Fruit fly (Drosophila melanogaster): ENCODE data around the gene CG3857.

The CG3857 gene

dm6 chrX:1943337-1944244, 3.8 kb upstream of the CG3857 start (continued):
- TF ChIP-seq CG10979 (tag; optimal IDR thresholded peaks at IDR 0.05) = peak; percentile 88
- peak; percentile 66 for TF ChIP-seq CG1602 (GFP tag; optimal IDR thresholded peaks at IDR 0.05)
- TF ChIP-seq sisA (GFP tag; IDR thresholded peaks at IDR 0.05) = peak; percentile 71
- TF ChIP-seq lov (optimal IDR thresholded peaks at IDR 0.05) = no peak
- TF ChIP-seq lov (GFP tag; IDR thresholded peaks at IDR 0.05) = 0 out of 3 replicates have a peak, but pooled peaks have one; percentile 21
- TF ChIP-seq ind (GFP tag; optimal IDR thresholded peaks at IDR 0.05) = peak; percentile 65
- TF ChIP-seq nmo (GFP tag; optimal IDR thresholded peaks at IDR 0.05) = peak; percentile 90
- no peak for TF ChIP-seq luna (GFP tag; optimal IDR thresholded peaks at IDR 0.05)
- TF ChIP-seq CG17829 (tag; optimal IDR thresholded peaks at IDR 0.05) = peak; percentile 66
- no peak for TF ChIP-seq CG9797 (GFP tag; optimal IDR thresholded peaks at IDR 0.05)
- peak; percentile 20 for TF ChIP-seq Ets97D (GFP tag; optimal IDR thresholded peaks at IDR 0.05)
- no peak for TF ChIP-seq ac (GFP tag; optimal IDR thresholded peaks at IDR 0.05)
- peak; percentile 62 to 64 for TF ChIP-seq chif (GFP tag; optimal IDR thresholded peaks at IDR 0.05)
- peak; percentile 56 for TF ChIP-seq CG12236 (GFP tag; optimal IDR thresholded peaks at IDR 0.05)
- TF ChIP-seq CG17568 (GFP tag; optimal IDR thresholded peaks at IDR 0.05) = peak; percentile 41
- TF ChIP-seq CG12744 (GFP tag; optimal IDR thresholded peaks at IDR 0.05) = peak; percentile 43
- peak; percentile 47 for TF ChIP-seq CG15514 (GFP tag; optimal IDR thresholded peaks at IDR 0.05)
- TF ChIP-seq slou (GFP tag; optimal IDR thresholded peaks at IDR 0.05) = peak; percentile 24
- no peak for TF ChIP-seq ap (GFP tag; IDR thresholded peaks at IDR 0.05)
- no peak; the same call in 1 of the 2 replicates for TF ChIP-seq CG10366 (GFP tag; IDR thresholded peaks at IDR 0.05)
- peak; percentile 76 for TF ChIP-seq pb (GFP tag; optimal IDR thresholded peaks at IDR 0.05)
- TF ChIP-seq Nf-YB (GFP tag; optimal IDR thresholded peaks at IDR 0.05) = peak; percentile 71
- peak; percentile 32 for TF ChIP-seq CG8281 (tag; optimal IDR thresholded peaks at IDR 0.05)
- TF ChIP-seq fru (optimal IDR thresholded peaks at IDR 0.05) = no peak
- TF ChIP-seq dmrt99B (tag; optimal IDR thresholded peaks at IDR 0.05) = peak; percentile 83
- TF ChIP-seq TFAM (GFP tag; optimal IDR thresholded peaks at IDR 0.05) = peak; percentile 12
- TF ChIP-seq Chrac-16 (GFP tag; optimal IDR thresholded peaks at IDR 0.05) = peak; percentile 6
- TF ChIP-seq CG43689 (GFP tag; IDR thresholded peaks at IDR 0.05) = no peak
- TF ChIP-seq fd64A (GFP tag; optimal IDR thresholded peaks at IDR 0.05) = peak; percentile 48
- TF ChIP-seq CG6272 (GFP tag; IDR thresholded peaks at IDR 0.05) = no peak
- TF ChIP-seq h (optimal IDR thresholded peaks at IDR 0.05) = no peak
- peak; percentile 46 for TF ChIP-seq D19B (GFP tag; optimal IDR thresholded peaks at IDR 0.05)
- TF ChIP-seq CG4404 (GFP tag; IDR thresholded peaks at IDR 0.05) = no peak
- no peak for TF ChIP-seq D (optimal IDR thresholded peaks at IDR 0.05)
- peak; percentile 87 for TF ChIP-seq D (GFP tag; optimal IDR thresholded peaks at IDR 0.05)
- no peak for TF ChIP-seq Ravus (GFP tag; IDR thresholded peaks at IDR 0.05)
- peak; percentile 71 for TF ChIP-seq Usf (GFP tag; optimal IDR thresholded peaks at IDR 0.05)
- TF ChIP-seq tx (GFP tag; optimal IDR thresholded peaks at IDR 0.05) = peak; percentile 42
- TF ChIP-seq grau (tag; optimal IDR thresholded peaks at IDR 0.05) = peak; percentile 82
- TF ChIP-seq chinmo (GFP tag; IDR thresholded peaks at IDR 0.05; ENCODE audit: partially characterized antibody) = 0 out of 4 replicates have a peak, but pooled peaks have one; percentile 31
- peak; percentile 24 for TF ChIP-seq CG6765 (GFP tag; optimal IDR thresholded peaks at IDR 0.05)
- TF ChIP-seq Oli (tag; optimal IDR thresholded peaks at IDR 0.05) = peak; percentile 85
- TF ChIP-seq CG32532 (GFP tag; IDR thresholded peaks at IDR 0.05) = no peak
- TF ChIP-seq CG6175 (GFP tag; IDR thresholded peaks at IDR 0.05) = no peak
- peak; percentile 27; the same call in 1 of the 2 replicates for TF ChIP-seq Gsc (GFP tag; IDR thresholded peaks at IDR 0.05)
- peak; percentile 40; the same call in 1 of the 2 replicates for TF ChIP-seq CG17328 (GFP tag; IDR thresholded peaks at IDR 0.05)
- TF ChIP-seq Abd-B (GFP tag; optimal IDR thresholded peaks at IDR 0.05) = peak; percentile 76
- TF ChIP-seq CG8089 (GFP tag; optimal IDR thresholded peaks at IDR 0.05) = peak; percentile 49
- peak; percentile 77 for TF ChIP-seq slp2 (GFP tag; optimal IDR thresholded peaks at IDR 0.05)
- peak; percentile 27 for TF ChIP-seq sima (GFP tag; optimal IDR thresholded peaks at IDR 0.05)

Data from whole organism, embryonic.